Worm (Caenorhabditis elegans) whole organism, young adult: ENCODE results near the gene K07H8.2.

ENCODE experiments used
- B0019.2 ChIP-seq: fragments of 200-800 bp; sonication (Bioruptor generic); conservative IDR thresholded peaks from 2 replicates; pipeline ENCODE4 v1.3.6; 2022; ENCODE audit warnings: missing genetic modification reagents, missing genetic modification characterization, missing compliant biosample characterization
- B0336.3 ChIP-seq: fragments of 200-800 bp; sonication (Bioruptor generic); IDR thresholded peaks from 2 replicates; pipeline ENCODE4 v1.3.6; 2022; ENCODE audit warnings: missing genetic modification characterization, missing compliant biosample characterization
- C06A6.2 ChIP-seq: fragments of 200-800 bp; sonication (Bioruptor generic); conservative IDR thresholded peaks from 2 replicates; pipeline ENCODE4 v1.3.6; 2022; ENCODE audit warnings: missing genetic modification characterization, missing compliant biosample characterization
- F23B12.7 ChIP-seq: sonication (generic microtip); optimal IDR thresholded peaks from 2 replicates; lab custom pipeline; 2017; ENCODE audit warnings: missing genetic modification characterization, mild to moderate bottlenecking, missing compliant biosample characterization, antibody characterized with exemption, moderate library complexity; ENCODE audit not compliant: insufficient read depth
- F33H1.4 ChIP-seq: fragments of 200-800 bp; sonication (Bioruptor generic); IDR thresholded peaks from 2 replicates; pipeline ENCODE4 v1.3.6; 2022; ENCODE audit warnings: missing genetic modification reagents, missing genetic modification characterization, missing compliant biosample characterization
- F37B4.10 ChIP-seq: fragments of 200-800 bp; sonication (Bioruptor generic); IDR thresholded peaks from 2 replicates; pipeline ENCODE4 v1.3.6; 2022; ENCODE audit warnings: missing genetic modification characterization, missing compliant biosample characterization
- F39B2.1 ChIP-seq: fragments of 200-800 bp; sonication (Bioruptor generic); IDR thresholded peaks from 2 replicates; pipeline ENCODE4 v1.3.6; 2022; ENCODE audit warnings: missing genetic modification reagents, missing genetic modification characterization, missing compliant biosample characterization
- F52B5.7 ChIP-seq: sonication (generic microtip); optimal IDR thresholded peaks from 2 replicates; lab custom pipeline; 2016; ENCODE audit warnings: mild to moderate bottlenecking, missing genetic modification characterization, missing compliant biosample characterization
- F57A8.1 ChIP-seq: fragments of 200-800 bp; sonication (Bioruptor generic); optimal IDR thresholded peaks from 2 replicates; lab custom pipeline; 2018; ENCODE audit warnings: mild to moderate bottlenecking, missing genetic modification characterization, moderate library complexity, missing compliant biosample characterization
- F57C9.4 ChIP-seq: sonication (generic microtip); optimal IDR thresholded peaks from 2 replicates; lab custom pipeline; 2017; ENCODE audit warnings: mild to moderate bottlenecking, missing genetic modification characterization, missing compliant biosample characterization
- K12H6.12 ChIP-seq: fragments of 200-800 bp; sonication (Bioruptor generic); optimal IDR thresholded peaks from 2 replicates; lab custom pipeline; 2018; ENCODE audit warnings: mild to moderate bottlenecking, missing genetic modification characterization, missing compliant biosample characterization
- Y53F4B.3 ChIP-seq: fragments of 200-800 bp; sonication (Bioruptor generic); IDR thresholded peaks from 2 replicates; pipeline ENCODE4 v1.3.6; 2022; ENCODE audit warnings: missing genetic modification reagents, missing genetic modification characterization, missing compliant biosample characterization
- ZK185.1 ChIP-seq: sonication (generic microtip); optimal IDR thresholded peaks from 2 replicates; lab custom pipeline; 2016; ENCODE audit warnings: mild to moderate bottlenecking, missing genetic modification characterization, missing compliant biosample characterization; ENCODE audit not compliant: poor library complexity, severe bottlenecking
- aptf-2 ChIP-seq: fragments of 200-800 bp; sonication (Bioruptor generic); conservative IDR thresholded peaks from 2 replicates; pipeline ENCODE4 v1.3.6; 2022; ENCODE audit warnings: missing genetic modification reagents, missing genetic modification characterization, missing compliant biosample characterization
- cebp-1 ChIP-seq, 2 experiments: fragments of 200-800 bp in 1 of 2; sonication (Bioruptor generic) in 1 of 2; sonication (generic microtip) in 1 of 2; IDR thresholded peaks in 1 of 2; optimal IDR thresholded peaks in 1 of 2; 2 replicates each; pipeline versions ENCODE4 v1.3.6 to Lab custom; 2017 to 2022; ENCODE audit warnings: missing compliant biosample characterization in 2 of 2, missing genetic modification characterization in 2 of 2, mild to moderate bottlenecking in 1 of 2, missing genetic modification reagents in 1 of 2, moderate library complexity in 1 of 2
- cebp-2 ChIP-seq: fragments of 200-800 bp; sonication (Bioruptor generic); IDR thresholded peaks from 2 replicates; pipeline ENCODE4 v1.3.6; 2022; ENCODE audit warnings: missing genetic modification characterization, missing compliant biosample characterization
- ceh-100 ChIP-seq: fragments of 200-800 bp; sonication (Bioruptor generic); IDR thresholded peaks from 2 replicates; pipeline ENCODE4 v1.3.6; 2022; ENCODE audit warnings: missing genetic modification reagents, missing genetic modification characterization, missing compliant biosample characterization
- ceh-27 ChIP-seq: fragments of 200-800 bp; sonication (Bioruptor generic); optimal IDR thresholded peaks from 2 replicates; lab custom pipeline; 2018; ENCODE audit warnings: mild to moderate bottlenecking, missing genetic modification characterization, moderate library complexity, missing compliant biosample characterization
- ceh-40 ChIP-seq: fragments of 200-800 bp; sonication (Bioruptor generic); IDR thresholded peaks from 2 replicates; pipeline ENCODE4 v1.3.6; 2022; ENCODE audit warnings: missing genetic modification characterization, missing compliant biosample characterization
- ceh-91 ChIP-seq: fragments of 200-800 bp; sonication (Bioruptor generic); IDR thresholded peaks from 2 replicates; pipeline ENCODE4 v1.3.6; 2022; ENCODE audit warnings: missing genetic modification reagents, missing genetic modification characterization, missing compliant biosample characterization
- die-1 ChIP-seq: sonication (generic microtip); optimal IDR thresholded peaks from 2 replicates; lab custom pipeline; 2016; ENCODE audit warnings: missing genotype, mild to moderate bottlenecking, missing genetic modification characterization, missing compliant biosample characterization
- dox-1 ChIP-seq: fragments of 200-800 bp; sonication (Bioruptor generic); IDR thresholded peaks from 2 replicates; pipeline ENCODE4 v1.3.6; 2022; ENCODE audit warnings: missing genetic modification reagents, missing genetic modification characterization, missing compliant biosample characterization
- dpff-1 ChIP-seq: sonication (generic microtip); optimal IDR thresholded peaks from 2 replicates; lab custom pipeline; 2017; ENCODE audit warnings: mild to moderate bottlenecking, missing genetic modification characterization, missing compliant biosample characterization
- egrh-3 ChIP-seq: fragments of 200-800 bp; sonication (Bioruptor generic); IDR thresholded peaks from 2 replicates; pipeline ENCODE4 v1.3.6; 2022; ENCODE audit warnings: missing genetic modification reagents, missing genetic modification characterization, missing compliant biosample characterization
- ekl-4 ChIP-seq: fragments of 200-800 bp; sonication (Bioruptor generic); IDR thresholded peaks from 2 replicates; pipeline ENCODE4 v1.3.6; 2022; ENCODE audit warnings: missing genetic modification reagents, missing genetic modification characterization, missing compliant biosample characterization
- gei-17 ChIP-seq: fragments of 200-800 bp; sonication (Bioruptor generic); optimal IDR thresholded peaks from 2 replicates; lab custom pipeline; 2018; ENCODE audit warnings: mild to moderate bottlenecking, missing genetic modification characterization, missing compliant biosample characterization
- him-1 ChIP-seq: sonication (generic microtip); optimal IDR thresholded peaks from 2 replicates; lab custom pipeline; 2016; ENCODE audit warnings: missing genotype, missing genetic modification reagents, missing genetic modification characterization, missing compliant biosample characterization
- let-607 ChIP-seq, 2 experiments: fragments of 200-800 bp in 1 of 2; sonication (Bioruptor generic) in 1 of 2; sonication (generic microtip) in 1 of 2; optimal IDR thresholded peaks; 2 replicates each; lab custom pipeline; 2016 to 2018; ENCODE audit warnings: mild to moderate bottlenecking in 2 of 2, missing compliant biosample characterization in 2 of 2, missing genetic modification characterization in 2 of 2, moderate library complexity in 2 of 2, missing genotype in 1 of 2
- lin-26 ChIP-seq: fragments of 200-800 bp; sonication (Bioruptor generic); IDR thresholded peaks from 2 replicates; pipeline ENCODE4 v1.3.6; 2022; ENCODE audit warnings: missing genetic modification reagents, missing genetic modification characterization, missing compliant biosample characterization
- lir-1 ChIP-seq: fragments of 200-800 bp; sonication (Bioruptor generic); conservative IDR thresholded peaks from 2 replicates; pipeline ENCODE4 v1.3.6; 2022; ENCODE audit warnings: missing genetic modification reagents, missing genetic modification characterization, missing compliant biosample characterization
- lsy-27 ChIP-seq: sonication (generic microtip); optimal IDR thresholded peaks from 2 replicates; lab custom pipeline; 2017; ENCODE audit warnings: missing genetic modification characterization, mild to moderate bottlenecking, missing compliant biosample characterization, antibody characterized with exemption, missing genotype, borderline replicate concordance; ENCODE audit not compliant: insufficient read depth
- madf-8 ChIP-seq: fragments of 200-800 bp; sonication (Bioruptor generic); conservative IDR thresholded peaks from 2 replicates; pipeline ENCODE4 v1.3.6; 2022; ENCODE audit warnings: missing genetic modification reagents, missing genetic modification characterization, missing compliant biosample characterization
- mcd-1 ChIP-seq: fragments of 200-800 bp; sonication (Bioruptor generic); IDR thresholded peaks from 2 replicates; pipeline ENCODE4 v1.3.6; 2022; ENCODE audit warnings: missing genetic modification reagents, missing genetic modification characterization, missing compliant biosample characterization
- nhr-179 ChIP-seq: sonication (generic microtip); optimal IDR thresholded peaks from 2 replicates; lab custom pipeline; 2016; ENCODE audit warnings: mild to moderate bottlenecking, missing genetic modification characterization, missing compliant biosample characterization
- pbrm-1 ChIP-seq: fragments of 200-800 bp; sonication (Bioruptor generic); IDR thresholded peaks from 2 replicates; pipeline ENCODE4 v1.3.6; 2022; ENCODE audit warnings: missing genetic modification reagents, missing genetic modification characterization, missing compliant biosample characterization
- rcor-1 ChIP-seq: fragments of 200-800 bp; sonication (Bioruptor generic); IDR thresholded peaks from 2 replicates; pipeline ENCODE4 v1.3.6; 2022; ENCODE audit warnings: missing genetic modification reagents, missing genetic modification characterization, missing compliant biosample characterization
- rec-8 ChIP-seq, 2 experiments: sonication (generic microtip); optimal IDR thresholded peaks; 2 replicates each; lab custom pipeline; 2016; ENCODE audit warnings: mild to moderate bottlenecking in 2 of 2, missing genetic modification characterization in 2 of 2, missing genetic modification reagents in 2 of 2, missing genotype in 2 of 2, missing biosample characterization in 1 of 2, missing compliant biosample characterization in 1 of 2, moderate library complexity in 1 of 2
- rpc-1 ChIP-seq, 2 experiments: fragments of 150-350 bp in 1 of 2; sonication (generic microtip) in 1 of 2; optimal IDR thresholded peaks; 2 replicates each; lab custom pipeline; 2014 to 2018; ENCODE audit warnings: missing biosample characterization in 1 of 2, missing genetic modification characterization in 1 of 2, missing genetic modification reagents in 1 of 2, missing genotype in 1 of 2
- snpc-3.4 ChIP-seq: sonication (generic microtip); optimal IDR thresholded peaks from 2 replicates; lab custom pipeline; 2017; ENCODE audit warnings: missing genetic modification characterization, mild to moderate bottlenecking, missing compliant biosample characterization, antibody characterized with exemption, moderate library complexity, missing genotype, missing genetic modification reagents
- snpc-4 ChIP-seq, 5 experiments: fragments of 150-350 bp in 1 of 5; sonication (generic microtip) in 4 of 5; optimal IDR thresholded peaks; 2 replicates each; lab custom pipeline; 2014 to 2018; ENCODE audit warnings: missing genetic modification characterization in 5 of 5, missing biosample characterization in 3 of 5, antibody characterized with exemption in 2 of 5, mild to moderate bottlenecking in 2 of 5, missing compliant biosample characterization in 2 of 5, missing genotype in 2 of 5, moderate library complexity in 2 of 5, missing genetic modification reagents in 1 of 5
- zim-3 ChIP-seq: sonication (generic microtip); optimal IDR thresholded peaks from 2 replicates; lab custom pipeline; 2017; ENCODE audit warnings: mild to moderate bottlenecking, missing genetic modification characterization, moderate library complexity, missing compliant biosample characterization
- ztf-18 ChIP-seq: sonication (generic microtip); optimal IDR thresholded peaks from 2 replicates; lab custom pipeline; 2016; ENCODE audit warnings: missing genotype, mild to moderate bottlenecking, missing genetic modification characterization, missing compliant biosample characterization
- ztf-28 ChIP-seq: fragments of 200-800 bp; sonication (Bioruptor generic); IDR thresholded peaks from 2 replicates; pipeline ENCODE4 v1.3.6; 2022; ENCODE audit warnings: missing genetic modification reagents, missing genetic modification characterization, missing compliant biosample characterization

K07H8.2 gene

DNA sequence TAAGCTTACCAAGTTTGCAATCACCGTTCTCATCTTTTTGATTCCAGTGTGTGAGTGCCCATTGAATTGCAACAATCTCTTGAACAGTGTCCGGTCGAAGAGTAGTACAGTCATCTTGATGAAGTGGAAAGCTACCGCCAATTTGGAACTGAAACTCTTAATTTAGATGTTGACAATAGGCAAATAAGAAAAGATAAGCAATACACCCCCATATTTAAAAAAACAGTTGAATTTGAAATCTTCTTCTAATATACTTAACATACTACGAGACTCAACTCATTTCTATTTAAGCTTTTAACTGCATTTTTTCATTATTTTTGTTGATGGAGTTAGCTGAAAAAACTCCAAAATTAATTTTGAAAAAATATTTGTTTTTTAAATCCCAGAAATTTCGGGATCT is 20.8 kb downstream of the K07H8.2 start:
- no peak for TF ChIP-seq lsy-27 (tag; lab: Kevin White, UChicago)
- no peak for TF ChIP-seq F57A8.1 (GFP tag; lab: Kevin White, UChicago)
- TF ChIP-seq F39B2.1 (GFP tag; lab: Robert Waterston, UW): no peak
- no peak for TF ChIP-seq him-1 (tag; lab: Kevin White, UChicago)
- no peak for TF ChIP-seq rec-8 (tag; optimal IDR thresholded peaks at IDR 0.05; lab: Kevin White, UChicago)
- TF ChIP-seq C06A6.2: no peak
- no peak for TF ChIP-seq egrh-3
- no peak for TF ChIP-seq B0336.3 (GFP tag; lab: Robert Waterston, UW)
- TF ChIP-seq B0019.2 (GFP tag; lab: Robert Waterston, UW): no peak
- TF ChIP-seq rcor-1 (GFP tag; lab: Robert Waterston, UW): no peak

DNA sequence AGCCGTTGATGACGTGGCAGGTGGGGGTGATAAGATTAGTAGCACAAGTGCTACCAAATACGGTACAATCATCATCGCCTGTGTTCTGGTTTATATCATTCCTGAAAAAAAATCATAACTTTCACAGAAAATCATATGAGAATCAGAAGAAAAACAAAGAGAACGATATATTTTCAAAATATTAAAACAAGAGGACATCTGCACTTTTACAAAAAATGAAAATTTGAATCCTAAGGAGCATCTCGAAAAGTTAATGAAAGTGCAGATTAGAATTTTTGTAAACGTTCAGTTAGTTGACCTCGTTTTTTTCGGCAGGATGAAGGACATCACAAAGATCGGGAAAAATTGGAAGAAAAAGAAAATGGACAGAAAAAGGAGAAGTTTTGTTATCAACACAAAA is 21.5 kb downstream of the K07H8.2 start, which contains the start of gene F35H10.10:
Gene F35H10.10 (minus strand): TSS at position 101 of the 400 bp plus-strand sequence.
- TF ChIP-seq ceh-40 (no peak), ceh-27 (GFP tag; lab: Kevin White, UChicago) (no peak), B0336.3 (GFP tag; lab: Robert Waterston, UW) (no peak), Y53F4B.3 (GFP tag; lab: Robert Waterston, UW) (no peak), ZK185.1 (tag; lab: Kevin White, UChicago) (no peak), lin-26 (GFP tag; lab: Robert Waterston, UW) (no peak), F37B4.10 (GFP tag; lab: Robert Waterston, UW) (no peak), cebp-2 (no peak), ceh-100 (GFP tag; lab: Robert Waterston, UW) (no peak), madf-8 (GFP tag; lab: Robert Waterston, UW) (no peak), lsy-27 (tag; lab: Kevin White, UChicago) (no peak), K12H6.12 (tag; lab: Kevin White, UChicago) (no peak), lir-1 (GFP tag; lab: Robert Waterston, UW) (no peak)

DNA sequence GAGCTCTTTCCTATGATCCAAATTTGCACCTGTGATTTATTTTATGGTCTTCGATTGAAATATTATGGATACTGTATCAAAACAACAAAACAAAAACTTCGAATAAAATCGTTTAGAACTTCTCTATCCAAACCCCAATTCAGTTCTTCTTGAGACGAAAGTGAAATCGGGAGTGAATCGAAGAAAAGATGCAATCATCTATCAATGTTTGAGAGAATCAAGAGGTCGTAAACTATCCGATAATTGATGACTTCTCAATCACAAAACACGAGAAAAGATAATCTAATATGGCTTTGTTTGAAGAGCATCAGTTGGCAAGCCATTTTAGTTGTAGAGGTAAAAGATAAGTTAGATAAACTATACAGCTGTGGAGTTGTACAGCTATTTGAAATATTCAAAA is 26.5 kb downstream of the K07H8.2 start:
- no peak for TF ChIP-seq ceh-91 (GFP tag; lab: Robert Waterston, UW)
- TF ChIP-seq gei-17 (GFP tag; lab: Kevin White, UChicago): no peak
- no peak for TF ChIP-seq pbrm-1
- TF ChIP-seq F52B5.7 (tag; lab: Kevin White, UChicago): no peak
- no peak for TF ChIP-seq dpff-1
- no peak for TF ChIP-seq rec-8 (tag; optimal IDR thresholded peaks at IDR 0.05; lab: Kevin White, UChicago)
- TF ChIP-seq ceh-27 (GFP tag; lab: Kevin White, UChicago): no peak
- TF ChIP-seq cebp-1 (GFP tag; IDR thresholded peaks at IDR 0.05; lab: Robert Waterston, UW): no peak
- TF ChIP-seq cebp-1 (tag; optimal IDR thresholded peaks at IDR 0.05; lab: Kevin White, UChicago): no peak
- no peak for TF ChIP-seq snpc-4 (GFP tag; optimal IDR thresholded peaks at IDR 0.05; lab: Kevin White, UChicago)
- TF ChIP-seq snpc-4 (tag; optimal IDR thresholded peaks at IDR 0.05; lab: Kevin White, UChicago): no peak
- TF ChIP-seq zim-3 (tag; lab: Kevin White, UChicago): no peak
- TF ChIP-seq rpc-1 (optimal IDR thresholded peaks at IDR 0.05; lab: Kevin White, UChicago): no peak
- TF ChIP-seq rpc-1 (tag; optimal IDR thresholded peaks at IDR 0.05; lab: Kevin White, UChicago): no peak
- TF ChIP-seq F57C9.4 (tag; lab: Kevin White, UChicago): no peak
- TF ChIP-seq nhr-179: no peak

DNA sequence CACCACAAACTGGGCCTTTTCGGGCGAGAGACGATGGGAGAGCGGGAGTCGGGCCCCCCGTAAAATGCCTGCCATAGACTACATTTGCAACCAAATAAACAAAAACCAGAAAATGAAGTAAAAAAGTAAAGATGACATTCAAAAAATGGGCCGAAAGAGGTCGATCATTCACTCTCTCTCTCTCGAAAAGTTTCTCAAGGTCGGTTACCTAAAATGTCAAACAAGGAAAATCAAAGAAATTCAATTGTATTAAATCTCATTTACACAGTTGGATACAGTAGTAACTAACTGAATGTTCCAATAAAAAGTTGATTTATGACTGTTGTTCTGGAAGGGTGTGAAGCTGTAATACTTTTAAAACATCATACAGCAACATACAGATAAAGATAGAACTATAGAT is 27.5 kb downstream of the K07H8.2 start:
- TF ChIP-seq dox-1 (GFP tag; lab: Robert Waterston, UW) (no peak), ztf-18 (tag; lab: Kevin White, UChicago) (no peak), snpc-3.4 (tag; lab: Kevin White, UChicago) (no peak), aptf-2 (no peak), ztf-28 (GFP tag; lab: Robert Waterston, UW) (no peak), F23B12.7 (tag; lab: Kevin White, UChicago) (no peak), let-607 (tag; optimal IDR thresholded peaks at IDR 0.05; lab: Kevin White, UChicago) (no peak), mcd-1 (GFP tag; lab: Robert Waterston, UW) (no peak), die-1 (tag; lab: Kevin White, UChicago) (no peak), F33H1.4 (GFP tag; lab: Robert Waterston, UW) (no peak), ekl-4 (GFP tag; lab: Robert Waterston, UW) (no peak)
